Worm (Caenorhabditis elegans) whole organism, L4 larva: Measurements from ENCODE around the gene F47B10.6.
A peak's percentile ranks its signal among the peaks of the same experiment; 100 is the strongest.

ENCODE experiments used
- egl-43 ChIP-seq: fragments of 200-800 bp; sonication (Bioruptor generic); IDR thresholded peaks from 2 replicates; pipeline ENCODE4 v1.3.6; 2022; ENCODE audit warnings: missing genetic modification reagents, missing genetic modification characterization, missing compliant biosample characterization
- lsy-2 ChIP-seq, 2 experiments: fragments of 150-350 bp in 1 of 2; sonication (generic microtip) in 1 of 2; optimal IDR thresholded peaks; 2 replicates each; lab custom pipeline; 2014 to 2017; ENCODE audit warnings: missing biosample characterization in 2 of 2, missing genetic modification characterization in 2 of 2
- madf-9 ChIP-seq: fragments of 200-800 bp; sonication (Bioruptor generic); conservative IDR thresholded peaks from 2 replicates; pipeline ENCODE4 v1.3.6; 2022; ENCODE audit warnings: missing genetic modification reagents, missing genetic modification characterization, missing compliant biosample characterization
- nhr-28 ChIP-seq: fragments of 150-350 bp; optimal IDR thresholded peaks from 2 replicates; lab custom pipeline; 2014; ENCODE audit warnings: missing biosample characterization, missing genetic modification characterization
- nhr-42 ChIP-seq: fragments of 200-800 bp; sonication (Bioruptor generic); IDR thresholded peaks from 2 replicates; pipeline ENCODE4 v1.3.6; 2022; ENCODE audit warnings: missing genetic modification characterization, missing compliant biosample characterization
- snpc-1.2 ChIP-seq: fragments of 200-800 bp; sonication (Bioruptor generic); IDR thresholded peaks from 2 replicates; pipeline ENCODE4 v1.3.6; 2022; ENCODE audit warnings: missing genetic modification reagents, missing genetic modification characterization, missing compliant biosample characterization
- unc-130 ChIP-seq: sonication (generic microtip); optimal IDR thresholded peaks from 2 replicates; lab custom pipeline; 2016; ENCODE audit warnings: missing genetic modification reagents, missing genetic modification characterization, missing compliant biosample characterization
- unc-62 ChIP-seq, 3 experiments: fragments of 150-350 bp in 1 of 3; sonication (generic microtip); optimal IDR thresholded peaks in 2 of 3; peaks in 1 of 3; 1 replicate in 1 of 3; 2 replicates in 2 of 3; lab custom pipeline; 2014 to 2017; ENCODE audit warnings: missing biosample characterization in 3 of 3, missing genetic modification characterization in 3 of 3, missing genetic modification reagents in 3 of 3, missing genotype in 1 of 3
- zag-1 ChIP-seq: fragments of 150-350 bp; optimal IDR thresholded peaks from 2 replicates; lab custom pipeline; 2014; ENCODE audit warnings: missing biosample characterization, missing genetic modification characterization

ce11 chrX:10900079-10900724, 11.9 kb downstream of the F47B10.6 start, which contains the start of gene suca-1:
- no peak for TF ChIP-seq snpc-1.2 (GFP tag; lab: Robert Waterston, UW)
- TF ChIP-seq unc-62 (GFP tag; optimal IDR thresholded peaks at IDR 0.05 in 1 of 2; lab: Kevin White, UChicago) = peak in 1 of 2 experiments; percentile 71
- no peak for TF ChIP-seq unc-62 (tag; optimal IDR thresholded peaks at IDR 0.05; lab: Kevin White, UChicago)
- TF ChIP-seq nhr-28 = peak; percentile 36
- peak; percentile 0 to 59 for TF ChIP-seq lsy-2 (tag; optimal IDR thresholded peaks at IDR 0.05; lab: Kevin White, UChicago)
- TF ChIP-seq madf-9 = no peak
- TF ChIP-seq unc-130 (GFP tag; lab: Kevin White, UChicago) = no peak
- no peak for TF ChIP-seq nhr-42
- TF ChIP-seq egl-43 (GFP tag; lab: Robert Waterston, UW) = no peak
- TF ChIP-seq zag-1 (tag; lab: Kevin White, UChicago) = no peak
